Fruit fly (Drosophila melanogaster) whole organism, embryonic: ENCODE data around the gene CG6574.

Experiments
- Abd-B ChIP-seq: fragments of 200-800 bp; sonication (Bioruptor generic); optimal IDR thresholded peaks from 2 replicates; lab custom pipeline; 2018; ENCODE audit warnings: missing biosample characterization, mild to moderate bottlenecking, missing genetic modification characterization, moderate library complexity
- Atf-2 ChIP-seq: fragments of 200-800 bp; sonication (Bioruptor generic); optimal IDR thresholded peaks from 2 replicates; lab custom pipeline; 2016; ENCODE audit warnings: missing biosample characterization, missing genetic modification characterization
- CG10543 ChIP-seq: fragments of 200-800 bp; sonication (Bioruptor generic); optimal IDR thresholded peaks from 3 replicates; lab custom pipeline; 2017; ENCODE audit warnings: missing biosample characterization, mild to moderate bottlenecking, missing genetic modification characterization, moderate library complexity
- CG11085 ChIP-seq: fragments of 200-800 bp; sonication (Bioruptor generic); IDR thresholded peaks from 2 replicates; pipeline ENCODE4 v1.3.6; 2022; ENCODE audit warnings: missing biosample characterization, missing genetic modification characterization
- CG1233 ChIP-seq: fragments of 200-800 bp; sonication (Bioruptor generic); optimal IDR thresholded peaks from 4 replicates; lab custom pipeline; 2018; ENCODE audit warnings: missing biosample characterization, mild to moderate bottlenecking, missing genetic modification characterization
- CG12391 ChIP-seq: fragments of 200-800 bp; sonication (Bioruptor generic); optimal IDR thresholded peaks from 3 replicates; lab custom pipeline; 2018; ENCODE audit warnings: missing biosample characterization, mild to moderate bottlenecking, missing genetic modification characterization, moderate library complexity
- CG13296 ChIP-seq: fragments of 200-800 bp; sonication (Bioruptor generic); optimal IDR thresholded peaks from 3 replicates; lab custom pipeline; 2018; ENCODE audit warnings: missing biosample characterization, mild to moderate bottlenecking, missing genetic modification characterization
- CG14050 ChIP-seq: fragments of 200-800 bp; sonication (Bioruptor generic); IDR thresholded peaks from 3 replicates; pipeline ENCODE4 v1.3.6; 2022; ENCODE audit warnings: missing biosample characterization, missing genetic modification characterization
- CG16815 ChIP-seq: fragments of 200-800 bp; sonication (Bioruptor generic); optimal IDR thresholded peaks from 3 replicates; lab custom pipeline; 2017; ENCODE audit warnings: missing biosample characterization, mild to moderate bottlenecking, missing genetic modification characterization
- CG17328 ChIP-seq: fragments of 200-800 bp; sonication (Bioruptor generic); IDR thresholded peaks from 2 replicates; pipeline ENCODE4 v1.3.6; 2022; ENCODE audit warnings: missing biosample characterization, missing genetic modification characterization
- CG30020 ChIP-seq: fragments of 200-800 bp; optimal IDR thresholded peaks from 2 replicates; lab custom pipeline; 2019; ENCODE audit warnings: missing biosample characterization, mild to moderate bottlenecking, missing genetic modification characterization, moderate library complexity
- CG34376 ChIP-seq: fragments of 200-800 bp; sonication (Bioruptor generic); optimal IDR thresholded peaks from 2 replicates; lab custom pipeline; 2018; ENCODE audit warnings: missing biosample characterization, mild to moderate bottlenecking, missing genetic modification characterization
- CG3726 ChIP-seq: fragments of 200-800 bp; sonication (Bioruptor generic); IDR thresholded peaks from 3 replicates; pipeline ENCODE4, ENCODE4 v1.3.6; 2022; ENCODE audit warnings: missing biosample characterization, missing genetic modification characterization
- CG42726 ChIP-seq: fragments of 200-800 bp; sonication (Bioruptor generic); IDR thresholded peaks from 2 replicates; pipeline ENCODE4 v1.3.6; 2022; ENCODE audit warnings: missing biosample characterization, missing genetic modification characterization; ENCODE audit not compliant: partially characterized antibody
- CG6683 ChIP-seq: fragments of 200-800 bp; sonication (Bioruptor generic); optimal IDR thresholded peaks from 2 replicates; lab custom pipeline; 2017; ENCODE audit warnings: missing biosample characterization, mild to moderate bottlenecking, missing genetic modification characterization, missing genetic modification reagents
- CG9876 ChIP-seq: fragments of 200-800 bp; sonication (Bioruptor generic); optimal IDR thresholded peaks from 2 replicates; lab custom pipeline; 2016; ENCODE audit warnings: missing biosample characterization, missing genetic modification characterization
- D19A ChIP-seq: fragments of 200-800 bp; optimal IDR thresholded peaks from 3 replicates; lab custom pipeline; 2019; ENCODE audit warnings: missing biosample characterization, mild to moderate bottlenecking, missing genetic modification characterization, moderate library complexity
- Fer2 ChIP-seq: fragments of 200-800 bp; sonication (Bioruptor generic); optimal IDR thresholded peaks from 2 replicates; lab custom pipeline; 2018; ENCODE audit warnings: missing biosample characterization, mild to moderate bottlenecking, missing genetic modification characterization, moderate library complexity
- GATAe ChIP-seq: fragments of 200-800 bp; sonication (Bioruptor generic); conservative IDR thresholded peaks from 2 replicates; pipeline ENCODE4 v1.3.6; 2022; ENCODE audit warnings: missing biosample characterization, missing genetic modification characterization
- H15 ChIP-seq: fragments of 200-800 bp; sonication (Bioruptor generic); IDR thresholded peaks from 3 replicates; pipeline ENCODE4 v1.3.6; 2022; ENCODE audit warnings: missing biosample characterization, missing genetic modification characterization
- HmgD ChIP-seq: fragments of 200-800 bp; sonication (Bioruptor generic); optimal IDR thresholded peaks from 3 replicates; lab custom pipeline; 2016; ENCODE audit warnings: missing biosample characterization, missing genetic modification characterization
- Hmr ChIP-seq: fragments of 200-800 bp; sonication (Bioruptor generic); optimal IDR thresholded peaks from 3 replicates; lab custom pipeline; 2017; ENCODE audit warnings: mild to moderate bottlenecking, missing biosample characterization, missing genetic modification reagents, missing genetic modification characterization
- Hr39 ChIP-seq: fragments of >200 bp; optimal IDR thresholded peaks from 2 replicates; lab custom pipeline; 2017
- Kr ChIP-seq: fragments of 200-800 bp; sonication (Bioruptor generic); optimal IDR thresholded peaks from 2 replicates; lab custom pipeline; 2017; ENCODE audit warnings: missing biosample characterization, mild to moderate bottlenecking, missing genetic modification characterization
- MESR4 ChIP-seq: fragments of 200-800 bp; sonication (Bioruptor generic); optimal IDR thresholded peaks from 2 replicates; lab custom pipeline; 2018; ENCODE audit warnings: missing biosample characterization, mild to moderate bottlenecking, missing genetic modification characterization, moderate library complexity
- Mes4 ChIP-seq: fragments of 200-800 bp; sonication (Bioruptor generic); optimal IDR thresholded peaks from 2 replicates; lab custom pipeline; 2016; ENCODE audit warnings: missing biosample characterization, missing genetic modification characterization
- Mrtf ChIP-seq: fragments of 200-800 bp; sonication (Bioruptor generic); IDR thresholded peaks from 3 replicates; pipeline ENCODE4 v1.3.6; 2022; ENCODE audit warnings: missing biosample characterization, missing genetic modification characterization
- NC2α ChIP-seq: fragments of 200-800 bp; sonication (Bioruptor generic); optimal IDR thresholded peaks from 2 replicates; lab custom pipeline; 2016; ENCODE audit warnings: missing biosample characterization, missing genetic modification characterization
- NK7.1 ChIP-seq: fragments of 200-800 bp; sonication (Bioruptor generic); optimal IDR thresholded peaks from 3 replicates; lab custom pipeline; 2016; ENCODE audit warnings: missing biosample characterization, missing genetic modification characterization
- Rx ChIP-seq: fragments of 200-800 bp; sonication (Bioruptor generic); IDR thresholded peaks from 2 replicates; pipeline ENCODE4 v1.3.6; 2022; ENCODE audit warnings: missing biosample characterization, missing genetic modification characterization
- Side ChIP-seq: fragments of 200-800 bp; sonication (Bioruptor generic); optimal IDR thresholded peaks from 2 replicates; lab custom pipeline; 2016; ENCODE audit warnings: missing biosample characterization, missing genetic modification characterization
- Ssrp ChIP-seq: fragments of 200-800 bp; sonication (Bioruptor generic); optimal IDR thresholded peaks from 2 replicates; lab custom pipeline; 2018; ENCODE audit warnings: missing biosample characterization, mild to moderate bottlenecking, missing genetic modification characterization, moderate library complexity
- TFAM ChIP-seq: fragments of 200-800 bp; sonication (Bioruptor generic); optimal IDR thresholded peaks from 2 replicates; lab custom pipeline; 2017; ENCODE audit warnings: missing biosample characterization, missing genetic modification characterization, inconsistent platforms
- abd-A ChIP-seq: fragments of 200-800 bp; sonication (Bioruptor generic); optimal IDR thresholded peaks from 3 replicates; lab custom pipeline; 2019; ENCODE audit warnings: missing biosample characterization, mild to moderate bottlenecking, missing genetic modification characterization, moderate library complexity
- amos ChIP-seq: fragments of 200-800 bp; sonication (Bioruptor generic); IDR thresholded peaks from 2 replicates; pipeline ENCODE4 v1.3.6; 2022; ENCODE audit warnings: missing biosample characterization, missing genetic modification characterization; ENCODE audit not compliant: partially characterized antibody
- aop ChIP-seq: fragments of 200-800 bp; sonication (Bioruptor generic); IDR thresholded peaks from 2 replicates; pipeline ENCODE4 v1.3.6; 2022; ENCODE audit warnings: missing biosample characterization, missing genetic modification characterization
- ci ChIP-seq: fragments of 200-800 bp; sonication (Bioruptor generic); IDR thresholded peaks from 3 replicates; pipeline ENCODE4 v1.3.6; 2022; ENCODE audit warnings: missing biosample characterization, missing genetic modification characterization
- corto ChIP-seq: fragments of 200-800 bp; sonication (Bioruptor generic); optimal IDR thresholded peaks from 2 replicates; lab custom pipeline; 2016; ENCODE audit warnings: missing biosample characterization, mild to moderate bottlenecking, missing genetic modification characterization, moderate library complexity
- crc ChIP-seq: fragments of 200-800 bp; sonication (Bioruptor generic); optimal IDR thresholded peaks from 2 replicates; lab custom pipeline; 2016; ENCODE audit warnings: missing biosample characterization, missing genetic modification characterization
- emc ChIP-seq: fragments of 200-800 bp; sonication (Bioruptor generic); optimal IDR thresholded peaks from 2 replicates; lab custom pipeline; 2016; ENCODE audit warnings: missing biosample characterization, missing genetic modification characterization
- ems ChIP-seq: fragments of 200-800 bp; sonication (Bioruptor generic); optimal IDR thresholded peaks from 3 replicates; lab custom pipeline; 2016; ENCODE audit warnings: missing biosample characterization, missing genetic modification characterization
- fd102C ChIP-seq: fragments of 200-800 bp; sonication (Bioruptor generic); optimal IDR thresholded peaks from 2 replicates; lab custom pipeline; 2018; ENCODE audit warnings: missing biosample characterization, mild to moderate bottlenecking, missing genetic modification characterization, moderate library complexity
- fru ChIP-seq: fragments of >200 bp; optimal IDR thresholded peaks from 2 replicates; lab custom pipeline; 2017
- insv ChIP-seq, 2 experiments: fragments of 200-800 bp; sonication (Bioruptor generic); optimal IDR thresholded peaks; 3 replicates each; lab custom pipeline; 2016 to 2018; ENCODE audit warnings: missing biosample characterization in 2 of 2, missing genetic modification characterization in 2 of 2
- oc ChIP-seq: fragments of 200-800 bp; sonication (Bioruptor generic); optimal IDR thresholded peaks from 2 replicates; lab custom pipeline; 2018; ENCODE audit warnings: missing biosample characterization, mild to moderate bottlenecking, missing genetic modification characterization, moderate library complexity
- phol ChIP-seq: fragments of 200-800 bp; sonication (Bioruptor generic); optimal IDR thresholded peaks from 3 replicates; lab custom pipeline; 2018; ENCODE audit warnings: missing biosample characterization, mild to moderate bottlenecking, missing genetic modification characterization, moderate library complexity
- ranshi ChIP-seq: fragments of 200-800 bp; sonication (Bioruptor generic); IDR thresholded peaks from 2 replicates; pipeline ENCODE4 v1.3.6; 2022; ENCODE audit warnings: missing biosample characterization, missing genetic modification characterization
- sqz ChIP-seq: fragments of 200-800 bp; sonication (Bioruptor generic); optimal IDR thresholded peaks from 3 replicates; lab custom pipeline; 2018; ENCODE audit warnings: missing biosample characterization, mild to moderate bottlenecking, missing genetic modification characterization
- ssp ChIP-seq: fragments of 200-800 bp; sonication (Bioruptor generic); IDR thresholded peaks from 2 replicates; pipeline ENCODE4 v1.3.6; 2022; ENCODE audit warnings: missing biosample characterization, missing genetic modification characterization
- wek ChIP-seq: fragments of 200-800 bp; sonication (Bioruptor generic); optimal IDR thresholded peaks from 3 replicates; lab custom pipeline; 2018; ENCODE audit warnings: missing biosample characterization, mild to moderate bottlenecking, missing genetic modification characterization, moderate library complexity
- zen ChIP-seq: fragments of 200-800 bp; sonication (Bioruptor generic); optimal IDR thresholded peaks from 3 replicates; lab custom pipeline; 2018; ENCODE audit warnings: missing biosample characterization, mild to moderate bottlenecking, missing genetic modification characterization, moderate library complexity
- zfh2 ChIP-seq: fragments of 200-800 bp; sonication (Bioruptor generic); optimal IDR thresholded peaks from 2 replicates; lab custom pipeline; 2016; ENCODE audit warnings: missing biosample characterization, missing genetic modification characterization

Gene CG6574

dm6 chr3R:10893327-10893726 is 30.5 kb upstream of the CG6574 start, which contains the start of gene CG6621 (continued):
- TF ChIP-seq Hmr (GFP tag; lab: Kevin White, UChicago) (peak; percentile 69), CG34376 (GFP tag; lab: Kevin White, UChicago) (no peak), zfh2 (GFP tag; lab: Kevin White, UChicago) (peak; percentile 26), CG11085 (no peak), ems (GFP tag; lab: Kevin White, UChicago) (peak; percentile 46), H15 (GFP tag; lab: Robert Waterston, UW) (no peak), amos (GFP tag; lab: Robert Waterston, UW) (peak; percentile 73; the same call in 1 of the 2 replicates), Kr (GFP tag; lab: Kevin White, UChicago) (no peak), corto (GFP tag; lab: Kevin White, UChicago) (no peak), MESR4 (GFP tag; lab: Kevin White, UChicago) (peak; percentile 64), Hr39 (lab: Kevin White, UChicago) (no peak), Abd-B (peak; percentile 38), ci (no peak), TFAM (no peak), NC2α (GFP tag; lab: Kevin White, UChicago) (no peak), Mrtf (GFP tag; lab: Robert Waterston, UW) (no peak), Ssrp (tag; lab: Kevin White, UChicago) (no peak), oc (no peak), CG16815 (GFP tag; lab: Kevin White, UChicago) (no peak), ssp (GFP tag; lab: Robert Waterston, UW) (0 out of 2 replicates have a peak, but pooled peaks have one; percentile 10), CG3726 (GFP tag; lab: Robert Waterston, UW) (no peak), CG1233 (GFP tag; lab: Kevin White, UChicago) (no peak), NK7.1 (GFP tag; lab: Kevin White, UChicago) (no peak), insv (GFP tag; optimal IDR thresholded peaks at IDR 0.05; lab: Kevin White, UChicago) (no peak), CG10543 (GFP tag; lab: Kevin White, UChicago) (no peak), fru (lab: Kevin White, UChicago) (no peak), abd-A (tag; lab: Kevin White, UChicago) (peak; percentile 2), Mes4 (GFP tag; lab: Kevin White, UChicago) (no peak), Rx (GFP tag; lab: Robert Waterston, UW) (no peak), CG30020 (tag; lab: Kevin White, UChicago) (no peak), phol (tag; lab: Kevin White, UChicago) (peak; percentile 71), Side (GFP tag; lab: Kevin White, UChicago) (no peak), CG6683 (no peak), wek (GFP tag; lab: Kevin White, UChicago) (no peak), fd102C (no peak), CG13296 (GFP tag; lab: Kevin White, UChicago) (no peak), emc (no peak), ranshi (GFP tag; lab: Robert Waterston, UW) (0 out of 2 replicates have a peak, but pooled peaks have one; percentile 19), GATAe (GFP tag; lab: Robert Waterston, UW) (no peak), HmgD (GFP tag; lab: Kevin White, UChicago) (peak; percentile 4), CG9876 (GFP tag; lab: Kevin White, UChicago) (no peak), CG12391 (tag; lab: Kevin White, UChicago) (peak; percentile 31), sqz (GFP tag; lab: Kevin White, UChicago) (no peak), crc (GFP tag; lab: Kevin White, UChicago) (no peak), CG14050 (GFP tag; lab: Robert Waterston, UW) (no peak), Fer2 (tag; lab: Kevin White, UChicago) (no peak), aop (no peak), zen (peak; percentile 52), D19A (tag; lab: Kevin White, UChicago) (no peak), CG42726 (GFP tag; lab: Robert Waterston, UW) (0 out of 2 replicates have a peak, but pooled peaks have one; percentile 50), CG17328 (GFP tag; lab: Robert Waterston, UW) (no peak), Atf-2 (GFP tag; lab: Kevin White, UChicago) (no peak)
